Fruit fly (Drosophila melanogaster) whole organism, embryonic: Measurements from ENCODE around the gene CG12592.

Experiments used
- Ada2b ChIP-seq: fragments of 200-800 bp; sonication (Bioruptor generic); IDR thresholded peaks from 2 replicates; pipeline ENCODE4 v1.3.6; 2022; ENCODE audit warnings: missing biosample characterization, missing genetic modification characterization
- Adf1 ChIP-seq: fragments of 200-800 bp; sonication (Bioruptor generic); IDR thresholded peaks from 2 replicates; pipeline ENCODE4 v1.3.6; 2022; ENCODE audit warnings: missing biosample characterization, missing genetic modification characterization
- Atf3 ChIP-seq: fragments of 200-800 bp; sonication (Bioruptor generic); optimal IDR thresholded peaks from 3 replicates; lab custom pipeline; 2016; ENCODE audit warnings: missing biosample characterization, missing genetic modification characterization
- BtbVII ChIP-seq: fragments of 200-800 bp; sonication (Bioruptor generic); optimal IDR thresholded peaks from 3 replicates; lab custom pipeline; 2017; ENCODE audit warnings: missing biosample characterization, mild to moderate bottlenecking, missing genetic modification characterization
- CG10431 ChIP-seq: fragments of 200-800 bp; sonication (Bioruptor generic); optimal IDR thresholded peaks from 3 replicates; lab custom pipeline; 2018; ENCODE audit warnings: missing biosample characterization, mild to moderate bottlenecking, missing genetic modification characterization
- CG12744 ChIP-seq: fragments of 200-800 bp; sonication (Bioruptor generic); optimal IDR thresholded peaks from 2 replicates; lab custom pipeline; 2016; ENCODE audit warnings: missing biosample characterization, missing genetic modification characterization
- CG13624 ChIP-seq: fragments of 200-800 bp; sonication (Bioruptor generic); optimal IDR thresholded peaks from 2 replicates; lab custom pipeline; 2016; ENCODE audit warnings: missing biosample characterization, missing genetic modification characterization
- CG14667 ChIP-seq: fragments of 200-800 bp; sonication (Bioruptor generic); IDR thresholded peaks from 2 replicates; pipeline ENCODE4 v1.3.6; 2022; ENCODE audit warnings: missing biosample characterization, missing genetic modification characterization
- CG14710 ChIP-seq: fragments of 200-800 bp; sonication (Bioruptor generic); optimal IDR thresholded peaks from 3 replicates; lab custom pipeline; 2019; ENCODE audit warnings: missing biosample characterization, mild to moderate bottlenecking, missing genetic modification characterization, moderate library complexity
- CG14860 ChIP-seq: fragments of 200-800 bp; sonication (Bioruptor generic); IDR thresholded peaks from 3 replicates; pipeline ENCODE4 v1.3.6; 2022; ENCODE audit warnings: missing biosample characterization, missing genetic modification characterization; ENCODE audit not compliant: partially characterized antibody
- CG16815 ChIP-seq: fragments of 200-800 bp; sonication (Bioruptor generic); optimal IDR thresholded peaks from 3 replicates; lab custom pipeline; 2017; ENCODE audit warnings: missing biosample characterization, mild to moderate bottlenecking, missing genetic modification characterization
- CG17186 ChIP-seq: fragments of 200-800 bp; sonication (Bioruptor generic); optimal IDR thresholded peaks from 3 replicates; lab custom pipeline; 2017; ENCODE audit warnings: missing biosample characterization, missing genetic modification reagents, missing genetic modification characterization
- CG17359 ChIP-seq: fragments of 200-800 bp; sonication (Bioruptor generic); optimal IDR thresholded peaks from 3 replicates; lab custom pipeline; 2018; ENCODE audit warnings: missing biosample characterization, mild to moderate bottlenecking, missing genetic modification characterization, moderate library complexity
- CG2889 ChIP-seq: fragments of 200-800 bp; sonication (Bioruptor generic); IDR thresholded peaks from 3 replicates; pipeline ENCODE4 v1.3.6; 2022; ENCODE audit warnings: missing biosample characterization, missing genetic modification characterization
- CG34376 ChIP-seq: fragments of 200-800 bp; sonication (Bioruptor generic); optimal IDR thresholded peaks from 2 replicates; lab custom pipeline; 2018; ENCODE audit warnings: missing biosample characterization, mild to moderate bottlenecking, missing genetic modification characterization
- CG34422 ChIP-seq: fragments of 200-800 bp; sonication (Bioruptor generic); IDR thresholded peaks from 3 replicates; pipeline ENCODE4 v1.3.6; 2022; ENCODE audit warnings: missing biosample characterization, missing genetic modification characterization
- CG3995 ChIP-seq: fragments of 200-800 bp; sonication (Bioruptor generic); optimal IDR thresholded peaks from 3 replicates; lab custom pipeline; 2016; ENCODE audit warnings: missing biosample characterization, missing genetic modification characterization
- CG6254 ChIP-seq: fragments of 200-800 bp; sonication (Bioruptor generic); optimal IDR thresholded peaks from 3 replicates; lab custom pipeline; 2017; ENCODE audit warnings: mild to moderate bottlenecking, missing biosample characterization, missing genetic modification reagents, missing genetic modification characterization
- CG8089 ChIP-seq: fragments of 200-800 bp; sonication (Bioruptor generic); optimal IDR thresholded peaks from 3 replicates; lab custom pipeline; 2016; ENCODE audit warnings: missing biosample characterization, missing genetic modification characterization
- CG9727 ChIP-seq: fragments of 200-800 bp; sonication (Bioruptor generic); optimal IDR thresholded peaks from 3 replicates; lab custom pipeline; 2017; ENCODE audit warnings: missing biosample characterization, mild to moderate bottlenecking, missing genetic modification characterization
- CkIIα-i1 ChIP-seq: fragments of 200-800 bp; sonication (Bioruptor generic); IDR thresholded peaks from 2 replicates; pipeline ENCODE4 v1.3.6; 2022; ENCODE audit warnings: missing biosample characterization, missing genetic modification characterization
- Dad ChIP-seq: fragments of 200-800 bp; sonication (Bioruptor generic); optimal IDR thresholded peaks from 3 replicates; lab custom pipeline; 2016; ENCODE audit warnings: missing biosample characterization, missing genetic modification characterization
- E2f2 ChIP-seq: fragments of 200-800 bp; sonication (Bioruptor generic); IDR thresholded peaks from 2 replicates; pipeline ENCODE4 v1.3.6; 2022; ENCODE audit warnings: missing biosample characterization, missing genetic modification characterization
- Fer3 ChIP-seq: fragments of 200-800 bp; sonication (Bioruptor generic); optimal IDR thresholded peaks from 2 replicates; lab custom pipeline; 2018; ENCODE audit warnings: missing biosample characterization, mild to moderate bottlenecking, missing genetic modification characterization, moderate library complexity
- HLH54F ChIP-seq: fragments of 200-800 bp; sonication (Bioruptor generic); optimal IDR thresholded peaks from 3 replicates; lab custom pipeline; 2016; ENCODE audit warnings: missing biosample characterization, missing genetic modification characterization
- Nf-YC ChIP-seq: fragments of 200-800 bp; optimal IDR thresholded peaks from 3 replicates; lab custom pipeline; 2019; ENCODE audit warnings: missing biosample characterization, mild to moderate bottlenecking, missing genetic modification characterization, moderate library complexity
- Oaz ChIP-seq: fragments of 200-800 bp; sonication (Bioruptor generic); IDR thresholded peaks from 2 replicates; pipeline ENCODE4 v1.3.6; 2022; ENCODE audit warnings: missing biosample characterization, missing genetic modification characterization
- Optix ChIP-seq: fragments of 200-800 bp; sonication (Bioruptor generic); IDR thresholded peaks from 3 replicates; pipeline ENCODE4 v1.3.6; 2022; ENCODE audit warnings: missing biosample characterization, missing genetic modification characterization
- Ssrp ChIP-seq: fragments of 200-800 bp; sonication (Bioruptor generic); optimal IDR thresholded peaks from 2 replicates; lab custom pipeline; 2018; ENCODE audit warnings: missing biosample characterization, mild to moderate bottlenecking, missing genetic modification characterization, moderate library complexity
- Vsx1 ChIP-seq: fragments of 200-800 bp; sonication (Bioruptor generic); optimal IDR thresholded peaks from 2 replicates; lab custom pipeline; 2017; ENCODE audit warnings: missing biosample characterization, mild to moderate bottlenecking, missing genetic modification characterization, missing genetic modification reagents
- ac ChIP-seq: fragments of 200-800 bp; sonication (Bioruptor generic); optimal IDR thresholded peaks from 3 replicates; lab custom pipeline; 2017; ENCODE audit warnings: missing biosample characterization, mild to moderate bottlenecking, missing genetic modification characterization
- bsh ChIP-seq, 2 experiments: fragments of 200-800 bp; sonication (Bioruptor generic); optimal IDR thresholded peaks; 2 replicates each; lab custom pipeline; 2017 to 2018; ENCODE audit warnings: mild to moderate bottlenecking in 2 of 2, missing biosample characterization in 2 of 2, missing genetic modification characterization in 2 of 2, moderate library complexity in 1 of 2
- caup ChIP-seq: fragments of 200-800 bp; sonication (Bioruptor generic); optimal IDR thresholded peaks from 3 replicates; lab custom pipeline; 2017; ENCODE audit warnings: missing biosample characterization, mild to moderate bottlenecking, missing genetic modification characterization, moderate library complexity; ENCODE audit not compliant: severe bottlenecking
- chif ChIP-seq, 2 experiments: fragments of 200-800 bp; sonication (Bioruptor generic); optimal IDR thresholded peaks; 3 replicates each; lab custom pipeline; 2016; ENCODE audit warnings: missing biosample characterization in 2 of 2, missing genetic modification characterization in 2 of 2
- chn ChIP-seq: fragments of 200-800 bp; sonication (Bioruptor generic); optimal IDR thresholded peaks from 2 replicates; lab custom pipeline; 2016; ENCODE audit warnings: missing biosample characterization, missing genetic modification characterization
- corto ChIP-seq: fragments of 200-800 bp; sonication (Bioruptor generic); optimal IDR thresholded peaks from 2 replicates; lab custom pipeline; 2016; ENCODE audit warnings: missing biosample characterization, mild to moderate bottlenecking, missing genetic modification characterization, moderate library complexity
- cwo ChIP-seq: fragments of 200-800 bp; sonication (Bioruptor generic); optimal IDR thresholded peaks from 3 replicates; lab custom pipeline; 2017; ENCODE audit warnings: missing biosample characterization, missing genetic modification characterization, mild to moderate bottlenecking, moderate library complexity, missing genetic modification reagents
- ems ChIP-seq: fragments of 200-800 bp; sonication (Bioruptor generic); optimal IDR thresholded peaks from 3 replicates; lab custom pipeline; 2016; ENCODE audit warnings: missing biosample characterization, missing genetic modification characterization
- en ChIP-seq: fragments of 200-800 bp; sonication (Bioruptor generic); optimal IDR thresholded peaks from 2 replicates; lab custom pipeline; 2016; ENCODE audit warnings: missing biosample characterization, missing genetic modification characterization
- fu2 ChIP-seq: fragments of 200-800 bp; sonication (Bioruptor generic); optimal IDR thresholded peaks from 2 replicates; lab custom pipeline; 2016; ENCODE audit warnings: missing biosample characterization, missing genetic modification characterization
- gsb-n ChIP-seq: fragments of 200-800 bp; sonication (Bioruptor generic); optimal IDR thresholded peaks from 3 replicates; lab custom pipeline; 2018; ENCODE audit warnings: missing biosample characterization, mild to moderate bottlenecking, missing genetic modification characterization
- klu ChIP-seq: fragments of 200-800 bp; sonication (Bioruptor generic); IDR thresholded peaks from 2 replicates; pipeline ENCODE4 v1.3.6; 2022; ENCODE audit warnings: missing biosample characterization, missing genetic modification characterization
- knrl ChIP-seq: fragments of 200-800 bp; sonication (Bioruptor generic); IDR thresholded peaks from 3 replicates; pipeline ENCODE4 v1.3.6; 2022; ENCODE audit warnings: missing biosample characterization, missing genetic modification characterization; ENCODE audit not compliant: partially characterized antibody
- onecut ChIP-seq: fragments of 200-800 bp; sonication (Bioruptor generic); IDR thresholded peaks from 2 replicates; pipeline ENCODE4 v1.3.6; 2022; ENCODE audit warnings: missing biosample characterization, missing genetic modification characterization
- pan ChIP-seq, 4 experiments: fragments of >200 bp in 3 of 4; fragments of 200-800 bp in 1 of 4; sonication (Bioruptor generic) in 1 of 4; optimal IDR thresholded peaks in 3 of 4; IDR thresholded peaks in 1 of 4; 2 replicates each; pipeline versions ENCODE4 v1.3.6 to Lab custom; 2017 to 2022; ENCODE audit warnings: missing biosample characterization in 2 of 4, missing genetic modification characterization in 2 of 4, mixed read lengths in 1 of 4
- scrt ChIP-seq: fragments of 200-800 bp; sonication (Bioruptor generic); optimal IDR thresholded peaks from 2 replicates; lab custom pipeline; 2018; ENCODE audit warnings: missing biosample characterization, mild to moderate bottlenecking, missing genetic modification characterization, moderate library complexity
- sens ChIP-seq: fragments of 200-800 bp; sonication (Bioruptor generic); peaks from one replicate; lab custom pipeline; 2016; ENCODE audit warnings: missing biosample characterization, missing genetic modification characterization
- sr ChIP-seq: fragments of 200-800 bp; sonication (Bioruptor generic); IDR thresholded peaks from 3 replicates; pipeline ENCODE4 v1.3.6; 2022; ENCODE audit warnings: missing biosample characterization, missing genetic modification characterization
- stwl ChIP-seq: fragments of 200-800 bp; sonication (Bioruptor generic); optimal IDR thresholded peaks from 3 replicates; lab custom pipeline; 2018; ENCODE audit warnings: missing biosample characterization, mild to moderate bottlenecking, missing genetic modification characterization, moderate library complexity
- twi ChIP-seq: fragments of 200-800 bp; optimal IDR thresholded peaks from 2 replicates; lab custom pipeline; 2019; ENCODE audit warnings: missing biosample characterization, mild to moderate bottlenecking, missing genetic modification characterization, moderate library complexity

Gene CG12592

dm6 chr3R:10332823-10333263 lies 5.3 kb upstream of the CG12592 start, which contains the start of gene sle (continued):
- TF ChIP-seq klu (GFP tag; lab: Robert Waterston, UW) (no peak), onecut (GFP tag; lab: Robert Waterston, UW) (no peak), corto (GFP tag; lab: Kevin White, UChicago) (no peak), Atf3 (GFP tag; lab: Kevin White, UChicago) (peak; percentile 5), ac (no peak), CG16815 (no peak), ems (GFP tag; lab: Kevin White, UChicago) (peak; percentile 72), CG9727 (GFP tag; lab: Kevin White, UChicago) (peak; percentile 34), Ssrp (no peak), CG2889 (GFP tag; lab: Robert Waterston, UW) (0 out of 3 replicates have a peak, but pooled peaks have one; percentile 12), CG6254 (GFP tag; lab: Kevin White, UChicago) (no peak), CG14667 (no peak), HLH54F (GFP tag; lab: Kevin White, UChicago) (peak; percentile 67), gsb-n (tag; lab: Kevin White, UChicago) (no peak), CkIIα-i1 (GFP tag; lab: Robert Waterston, UW) (no peak), chif (GFP tag; optimal IDR thresholded peaks at IDR 0.05; lab: Kevin White, UChicago) (peak; percentile 48 to 57), CG14860 (GFP tag; lab: Robert Waterston, UW) (peak; percentile 65; the same call in 2 of the 3 replicates), caup (GFP tag; lab: Kevin White, UChicago) (no peak), chn (GFP tag; lab: Kevin White, UChicago) (peak; percentile 66), Vsx1 (GFP tag; lab: Kevin White, UChicago) (no peak), sens (GFP tag; lab: Kevin White, UChicago) (no peak), CG17359 (tag; lab: Kevin White, UChicago) (no peak), scrt (GFP tag; lab: Kevin White, UChicago) (peak; percentile 46), Adf1 (peak; percentile 38; the same call in 1 of the 2 replicates), CG14710 (tag; lab: Kevin White, UChicago) (peak; percentile 77), Optix (GFP tag; lab: Robert Waterston, UW) (no peak), CG34422 (GFP tag; lab: Robert Waterston, UW) (peak; percentile 42; the same call in 1 of the 3 replicates), CG3995 (GFP tag; lab: Kevin White, UChicago) (peak; percentile 93), Fer3 (peak; percentile 50), CG34376 (GFP tag; lab: Kevin White, UChicago) (peak; percentile 69), E2f2 (GFP tag; lab: Robert Waterston, UW) (peak; percentile 86), fu2 (GFP tag; lab: Kevin White, UChicago) (peak; percentile 40), pan (optimal IDR thresholded peaks at IDR 0.05; lab: Kevin White, UChicago) (no peak), pan (GFP tag; optimal IDR thresholded peaks at IDR 0.05 in 1 of 2, IDR thresholded peaks at IDR 0.05 in 1 of 2) (peak in 1 of 2 experiments; percentile 49), Oaz (GFP tag; lab: Robert Waterston, UW) (no peak), knrl (peak; percentile 57; the same call in 2 of the 3 replicates), stwl (peak; percentile 73), CG13624 (GFP tag; lab: Kevin White, UChicago) (peak; percentile 64), en (GFP tag; lab: Kevin White, UChicago) (no peak), CG8089 (peak; percentile 26), sr (GFP tag; lab: Robert Waterston, UW) (no peak), cwo (no peak), Ada2b (no peak), BtbVII (GFP tag; lab: Kevin White, UChicago) (peak; percentile 27), CG17186 (GFP tag; lab: Kevin White, UChicago) (peak; percentile 89), Nf-YC (tag; lab: Kevin White, UChicago) (no peak), twi (peak; percentile 68), Dad (peak; percentile 69), bsh (GFP tag; optimal IDR thresholded peaks at IDR 0.05; lab: Kevin White, UChicago) (no peak), CG12744 (GFP tag; lab: Kevin White, UChicago) (peak; percentile 57), CG10431 (GFP tag; lab: Kevin White, UChicago) (peak; percentile 45)
